Worm (Caenorhabditis elegans) whole organism, late embryonic: ENCODE results near the gene sid-2.
A peak's percentile ranks its signal among the peaks of the same experiment; 100 is the strongest.

Source experiments
- Y22D7AL.16 ChIP-seq: sonication (generic microtip); optimal IDR thresholded peaks from 2 replicates; lab custom pipeline; 2016; ENCODE audit warnings: missing genetic modification characterization, missing compliant biosample characterization
- ahr-1 ChIP-seq: sonication (generic microtip); optimal IDR thresholded peaks from 2 replicates; lab custom pipeline; 2016; ENCODE audit warnings: missing genetic modification characterization, missing compliant biosample characterization
- ceh-14 ChIP-seq: sonication (generic microtip); optimal IDR thresholded peaks from 2 replicates; lab custom pipeline; 2016; ENCODE audit warnings: missing genotype, missing genetic modification characterization, missing compliant biosample characterization
- ceh-18 ChIP-seq: sonication (generic microtip); optimal IDR thresholded peaks from 2 replicates; lab custom pipeline; 2016; ENCODE audit warnings: missing genetic modification characterization, missing compliant biosample characterization
- ceh-2 ChIP-seq: sonication (generic microtip); optimal IDR thresholded peaks from 2 replicates; lab custom pipeline; 2016; ENCODE audit warnings: missing genotype, missing genetic modification characterization, missing compliant biosample characterization
- ceh-22 ChIP-seq: sonication (generic microtip); optimal IDR thresholded peaks from 2 replicates; lab custom pipeline; 2017; ENCODE audit warnings: missing biosample characterization, missing genetic modification characterization
- ceh-30 ChIP-seq: fragments of 150-350 bp; optimal IDR thresholded peaks from 2 replicates; lab custom pipeline; 2014; ENCODE audit warnings: missing biosample characterization, missing genetic modification characterization
- ceh-31 ChIP-seq: sonication (generic microtip); optimal IDR thresholded peaks from 2 replicates; lab custom pipeline; 2016; ENCODE audit warnings: missing genetic modification characterization, missing compliant biosample characterization
- ceh-34 ChIP-seq: sonication (generic microtip); optimal IDR thresholded peaks from 2 replicates; lab custom pipeline; 2016; ENCODE audit warnings: mild to moderate bottlenecking, missing genetic modification characterization, missing compliant biosample characterization
- ceh-48 ChIP-seq: sonication (generic microtip); optimal IDR thresholded peaks from 2 replicates; lab custom pipeline; 2016; ENCODE audit warnings: missing genetic modification characterization, inconsistent platforms, missing compliant biosample characterization
- ceh-6 ChIP-seq: fragments of 200-800 bp; sonication (Bioruptor generic); optimal IDR thresholded peaks from 2 replicates; lab custom pipeline; 2018; ENCODE audit warnings: mild to moderate bottlenecking, missing genetic modification characterization, missing compliant biosample characterization
- dve-1 ChIP-seq: sonication (generic microtip); optimal IDR thresholded peaks from 2 replicates; lab custom pipeline; 2017; ENCODE audit warnings: antibody characterized with exemption, mild to moderate bottlenecking, missing genetic modification characterization, missing compliant biosample characterization
- ets-4 ChIP-seq: sonication (generic microtip); optimal IDR thresholded peaks from 2 replicates; lab custom pipeline; 2016; ENCODE audit warnings: missing genetic modification characterization, missing compliant biosample characterization
- eyg-1 ChIP-seq: sonication (generic microtip); optimal IDR thresholded peaks from 2 replicates; lab custom pipeline; 2016; ENCODE audit warnings: missing genotype, missing genetic modification characterization, missing compliant biosample characterization
- fax-1 ChIP-seq: sonication (generic microtip); optimal IDR thresholded peaks from 2 replicates; lab custom pipeline; 2016; ENCODE audit warnings: missing genotype, missing genetic modification characterization, missing compliant biosample characterization
- fkh-10 ChIP-seq: fragments of 150-350 bp; optimal IDR thresholded peaks from 2 replicates; lab custom pipeline; 2014; ENCODE audit warnings: missing biosample characterization, missing genetic modification reagents, missing genetic modification characterization
- fkh-6 ChIP-seq: sonication (generic microtip); optimal IDR thresholded peaks from 2 replicates; lab custom pipeline; 2016; ENCODE audit warnings: missing genetic modification characterization, missing compliant biosample characterization
- hlh-30 ChIP-seq: sonication (generic microtip); optimal IDR thresholded peaks from 2 replicates; lab custom pipeline; 2017; ENCODE audit warnings: antibody characterized with exemption, missing genetic modification characterization, missing compliant biosample characterization; ENCODE audit not compliant: insufficient read depth
- hlh-6 ChIP-seq: sonication (generic microtip); optimal IDR thresholded peaks from 2 replicates; lab custom pipeline; 2016; ENCODE audit warnings: missing genotype, missing genetic modification characterization, missing compliant biosample characterization
- hlh-8 ChIP-seq: sonication (generic microtip); optimal IDR thresholded peaks from 2 replicates; lab custom pipeline; 2016; ENCODE audit warnings: missing genotype, missing genetic modification characterization, missing compliant biosample characterization
- lim-6 ChIP-seq: sonication (generic microtip); optimal IDR thresholded peaks from 2 replicates; lab custom pipeline; 2016; ENCODE audit warnings: missing genetic modification characterization, missing compliant biosample characterization
- lin-11 ChIP-seq: fragments of 200-800 bp; sonication (Bioruptor generic); optimal IDR thresholded peaks from 2 replicates; lab custom pipeline; 2018; ENCODE audit warnings: mild to moderate bottlenecking, missing genetic modification characterization, missing compliant biosample characterization
- nfya-1 ChIP-seq: sonication (generic microtip); optimal IDR thresholded peaks from 2 replicates; lab custom pipeline; 2017; ENCODE audit warnings: missing genetic modification characterization, mild to moderate bottlenecking, missing compliant biosample characterization, antibody characterized with exemption, moderate library complexity
- nhr-11 ChIP-seq: fragments of 150-350 bp; optimal IDR thresholded peaks from 2 replicates; lab custom pipeline; 2014; ENCODE audit warnings: missing biosample characterization, missing genetic modification characterization
- npax-4 ChIP-seq: sonication (generic microtip); optimal IDR thresholded peaks from 2 replicates; lab custom pipeline; 2016; ENCODE audit warnings: missing genetic modification characterization, missing compliant biosample characterization
- pag-3 ChIP-seq: sonication (generic microtip); optimal IDR thresholded peaks from 2 replicates; lab custom pipeline; 2016; ENCODE audit warnings: missing compliant biosample characterization, missing genetic modification characterization, borderline replicate concordance
- pat-9 ChIP-seq: fragments of 200-800 bp; sonication (Bioruptor generic); optimal IDR thresholded peaks from 2 replicates; lab custom pipeline; 2018; ENCODE audit warnings: mild to moderate bottlenecking, missing genetic modification characterization, moderate library complexity, missing compliant biosample characterization
- pax-1 ChIP-seq: fragments of 150-350 bp; optimal IDR thresholded peaks from 2 replicates; lab custom pipeline; 2014; ENCODE audit warnings: missing biosample characterization, missing genetic modification characterization
- pha-4 ChIP-seq: fragments of 150-350 bp; optimal IDR thresholded peaks from 2 replicates; lab custom pipeline; 2018; ENCODE audit warnings: missing biosample characterization, missing genetic modification reagents, missing genetic modification characterization
- ref-2 ChIP-seq: sonication (generic microtip); optimal IDR thresholded peaks from 2 replicates; lab custom pipeline; 2016; ENCODE audit warnings: missing genetic modification characterization, missing compliant biosample characterization
- rnt-1 ChIP-seq: sonication (generic microtip); optimal IDR thresholded peaks from 2 replicates; lab custom pipeline; 2016; ENCODE audit warnings: missing genetic modification characterization, missing compliant biosample characterization
- sdc-2 ChIP-seq: sonication (generic microtip); optimal IDR thresholded peaks from 2 replicates; lab custom pipeline; 2016; ENCODE audit warnings: missing genotype, missing genetic modification characterization, missing compliant biosample characterization
- sox-2 ChIP-seq: fragments of 200-800 bp; sonication (Bioruptor generic); IDR thresholded peaks from 2 replicates; pipeline ENCODE4 v1.3.6; 2022; ENCODE audit warnings: missing genetic modification reagents, missing genetic modification characterization, missing compliant biosample characterization
- sox-4 ChIP-seq: sonication (generic microtip); optimal IDR thresholded peaks from 2 replicates; lab custom pipeline; 2017; ENCODE audit warnings: mild to moderate bottlenecking, missing genetic modification characterization, inconsistent platforms, missing compliant biosample characterization
- syd-9 ChIP-seq: sonication (generic microtip); optimal IDR thresholded peaks from 2 replicates; lab custom pipeline; 2016; ENCODE audit warnings: mild to moderate bottlenecking, missing genetic modification characterization, moderate library complexity, missing compliant biosample characterization
- tbx-2 ChIP-seq: sonication (generic microtip); optimal IDR thresholded peaks from 2 replicates; lab custom pipeline; 2016; ENCODE audit warnings: missing genetic modification characterization, missing compliant biosample characterization
- tbx-7 ChIP-seq: sonication (generic microtip); optimal IDR thresholded peaks from 2 replicates; lab custom pipeline; 2016; ENCODE audit warnings: missing genotype, missing genetic modification characterization, missing compliant biosample characterization
- unc-3 ChIP-seq, 2 experiments: fragments of 200-800 bp in 1 of 2; sonication (Bioruptor generic) in 1 of 2; sonication (generic microtip) in 1 of 2; conservative IDR thresholded peaks in 1 of 2; optimal IDR thresholded peaks in 1 of 2; 2 replicates each; pipeline versions ENCODE4 v1.3.6 to Lab custom; 2016 to 2022; ENCODE audit warnings: missing compliant biosample characterization in 2 of 2, missing genetic modification characterization in 2 of 2, missing genetic modification reagents in 1 of 2
- unc-42 ChIP-seq: sonication (generic microtip); optimal IDR thresholded peaks from 2 replicates; lab custom pipeline; 2016; ENCODE audit warnings: missing genotype, missing genetic modification characterization, missing compliant biosample characterization
- unc-55 ChIP-seq: sonication (generic microtip); optimal IDR thresholded peaks from 2 replicates; lab custom pipeline; 2017; ENCODE audit warnings: missing biosample characterization, missing genetic modification reagents, missing genetic modification characterization
- unc-86 ChIP-seq: sonication (generic microtip); optimal IDR thresholded peaks from 2 replicates; lab custom pipeline; 2016; ENCODE audit warnings: missing genetic modification characterization, missing compliant biosample characterization
- ztf-16 ChIP-seq: sonication (generic microtip); optimal IDR thresholded peaks from 2 replicates; lab custom pipeline; 2017; ENCODE audit warnings: missing genetic modification characterization, missing compliant biosample characterization

The sid-2 gene

DNA sequence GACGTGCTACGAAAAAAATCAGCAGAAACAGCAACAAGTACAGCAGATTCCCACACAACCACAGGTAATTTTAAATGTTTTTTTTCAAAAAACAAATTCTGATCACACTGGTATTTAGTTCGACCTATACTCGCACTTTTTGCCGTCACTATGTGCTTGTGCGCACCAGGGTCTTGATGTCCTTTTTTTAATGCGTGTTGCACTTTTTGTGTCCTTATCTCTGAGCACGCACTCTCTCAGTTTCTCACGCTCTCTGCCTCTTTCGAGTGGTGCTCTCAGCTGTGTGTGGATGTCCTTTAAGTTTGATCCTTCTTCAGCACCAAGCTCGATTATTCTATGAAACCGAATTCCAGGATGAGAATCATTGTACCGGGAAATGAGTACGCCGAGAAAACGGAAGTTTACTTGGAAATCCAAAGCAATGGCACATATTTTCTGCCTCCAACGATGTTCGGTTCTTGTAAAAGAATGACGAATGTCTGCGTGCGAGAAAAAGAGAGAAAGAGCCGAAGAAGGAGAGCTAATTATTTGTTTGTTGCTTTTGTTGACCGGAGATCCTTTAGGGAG is 39.2 kb downstream of the sid-2 start:
- TF ChIP-seq ceh-22 (tag; lab: Kevin White, UChicago) (peak; percentile 6), hlh-6 (tag; lab: Kevin White, UChicago) (no peak)

DNA sequence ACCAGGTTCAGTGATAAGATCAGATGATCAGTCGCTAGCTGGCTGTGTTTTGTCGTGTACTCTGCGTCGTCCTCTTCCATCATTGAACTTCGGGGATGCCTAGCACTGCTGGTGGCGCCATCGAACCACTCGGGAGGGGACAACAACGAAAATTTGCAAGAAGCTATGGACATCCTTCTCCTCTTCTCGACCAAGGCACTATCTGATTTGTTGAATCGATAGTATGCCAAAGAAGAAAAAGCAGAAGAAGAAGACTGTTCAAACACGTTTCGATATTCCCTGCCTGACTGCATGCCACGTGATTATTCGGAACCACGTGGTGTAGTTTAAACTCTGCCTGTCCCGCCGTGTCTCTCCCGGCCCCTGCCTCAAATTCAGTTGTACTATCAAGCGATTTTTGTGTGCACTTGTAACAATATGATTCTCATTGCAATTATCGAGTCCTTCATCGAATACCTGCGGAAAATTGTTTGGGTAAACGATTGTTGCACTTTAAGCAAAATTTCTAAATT is 40.1 kb downstream of the sid-2 start:
- TF ChIP-seq ceh-31 (tag; lab: Kevin White, UChicago) (no peak), Y22D7AL.16 (tag; lab: Kevin White, UChicago) (no peak), tbx-2 (tag; lab: Kevin White, UChicago) (peak; percentile 22), rnt-1 (tag; lab: Kevin White, UChicago) (no peak), unc-55 (no peak), fkh-10 (no peak), ceh-14 (tag; lab: Kevin White, UChicago) (no peak), lim-6 (tag; lab: Kevin White, UChicago) (no peak), pag-3 (tag; lab: Kevin White, UChicago) (no peak), hlh-30 (tag; lab: Kevin White, UChicago) (peak; percentile 56), pha-4 (no peak), ztf-16 (tag; lab: Kevin White, UChicago) (no peak), pax-1 (tag; lab: Kevin White, UChicago) (no peak), ceh-18 (peak; percentile 26), sox-4 (no peak), dve-1 (tag; lab: Kevin White, UChicago) (no peak), tbx-7 (tag; lab: Kevin White, UChicago) (no peak)

DNA sequence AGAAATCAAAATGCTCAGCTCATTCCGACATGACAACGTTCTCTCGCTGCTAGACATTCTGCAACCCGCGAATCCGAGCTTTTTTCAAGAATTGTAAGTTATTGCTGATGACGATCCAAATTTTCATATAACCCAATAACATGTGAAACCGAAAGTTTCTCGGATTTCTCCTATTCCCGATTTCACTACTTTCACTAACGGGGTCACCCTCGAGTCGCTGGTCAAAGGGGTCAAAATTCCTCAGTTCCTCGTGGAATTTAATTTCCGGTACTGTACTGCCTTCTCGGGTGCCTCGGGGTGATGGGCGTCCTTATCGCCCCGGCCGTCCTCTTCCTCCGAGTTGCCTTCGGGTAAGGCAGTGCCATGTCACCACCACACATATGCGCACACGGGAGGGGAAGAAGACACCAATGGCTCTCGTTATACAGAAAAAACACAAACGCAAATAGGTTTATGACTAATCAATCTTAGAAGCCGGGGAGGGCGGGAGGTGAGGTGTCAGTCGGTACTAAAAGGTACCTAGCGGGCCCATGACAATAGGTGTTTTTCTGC is 41.0 kb downstream of the sid-2 start:
- TF ChIP-seq ets-4 (no peak), syd-9 (tag; lab: Kevin White, UChicago) (no peak), ahr-1 (tag; lab: Kevin White, UChicago) (no peak), ceh-6 (GFP tag; lab: Kevin White, UChicago) (peak; percentile 0), nhr-11 (no peak), ceh-34 (tag; lab: Kevin White, UChicago) (no peak), hlh-8 (no peak), ztf-16 (tag; lab: Kevin White, UChicago) (peak; percentile 29), sox-2 (GFP tag; lab: Robert Waterston, UW) (no peak), fax-1 (tag; lab: Kevin White, UChicago) (no peak), dve-1 (tag; lab: Kevin White, UChicago) (no peak), lin-11 (tag; lab: Kevin White, UChicago) (no peak), fkh-6 (no peak), unc-86 (tag; lab: Kevin White, UChicago) (no peak), Y22D7AL.16 (tag; lab: Kevin White, UChicago) (no peak), ref-2 (no peak), npax-4 (tag; lab: Kevin White, UChicago) (no peak), nfya-1 (no peak), sox-4 (no peak), ceh-48 (tag; lab: Kevin White, UChicago) (no peak), sdc-2 (tag; lab: Kevin White, UChicago) (peak; percentile 23), tbx-7 (tag; lab: Kevin White, UChicago) (no peak), eyg-1 (tag; lab: Kevin White, UChicago) (no peak), ceh-30 (no peak), pat-9 (tag; lab: Kevin White, UChicago) (no peak), unc-3 (GFP tag; conservative IDR thresholded peaks at IDR 0.05; lab: Robert Waterston, UW) (no peak), unc-3 (tag; optimal IDR thresholded peaks at IDR 0.05; lab: Kevin White, UChicago) (no peak), unc-42 (tag; lab: Kevin White, UChicago) (peak; percentile 5), ceh-2 (tag; lab: Kevin White, UChicago) (no peak), pax-1 (tag; lab: Kevin White, UChicago) (no peak), tbx-2 (tag; lab: Kevin White, UChicago) (peak; percentile 6)
